Fruit fly (Drosophila melanogaster) whole organism, embryonic: ENCODE results near the gene Alp9.

Experiments used
- BEAF-32 ChIP-seq: fragments of 200-800 bp; sonication (Bioruptor generic); optimal IDR thresholded peaks from 3 replicates; lab custom pipeline; 2017; ENCODE audit warnings: missing biosample characterization, missing genetic modification characterization, mild to moderate bottlenecking, moderate library complexity, missing genetic modification reagents
- CG1024 ChIP-seq: fragments of 200-800 bp; sonication (Bioruptor generic); IDR thresholded peaks from 2 replicates; pipeline ENCODE4 v1.3.6; 2022; ENCODE audit warnings: missing biosample characterization, missing genetic modification characterization
- CG10267 ChIP-seq: fragments of 200-800 bp; sonication (Bioruptor generic); optimal IDR thresholded peaks from 2 replicates; lab custom pipeline; 2018; ENCODE audit warnings: missing biosample characterization, mild to moderate bottlenecking, missing genetic modification characterization, moderate library complexity
- CG13287 ChIP-seq: fragments of 200-800 bp; sonication (Bioruptor generic); IDR thresholded peaks from 2 replicates; pipeline ENCODE4 v1.3.6; 2022; ENCODE audit warnings: missing biosample characterization, missing genetic modification characterization; ENCODE audit not compliant: partially characterized antibody
- CG14014 ChIP-seq: fragments of 200-800 bp; sonication (Bioruptor generic); IDR thresholded peaks from 2 replicates; pipeline ENCODE4 v1.3.6; 2022; ENCODE audit warnings: missing biosample characterization, missing genetic modification characterization
- CG14050 ChIP-seq: fragments of 200-800 bp; sonication (Bioruptor generic); IDR thresholded peaks from 3 replicates; pipeline ENCODE4 v1.3.6; 2022; ENCODE audit warnings: missing biosample characterization, missing genetic modification characterization
- CG15479 ChIP-seq: fragments of 200-800 bp; sonication (Bioruptor generic); optimal IDR thresholded peaks from 3 replicates; lab custom pipeline; 2019; ENCODE audit warnings: missing biosample characterization, mild to moderate bottlenecking, missing genetic modification characterization, moderate library complexity
- CG15514 ChIP-seq: fragments of 200-800 bp; sonication (Bioruptor generic); optimal IDR thresholded peaks from 3 replicates; lab custom pipeline; 2017; ENCODE audit warnings: missing biosample characterization, missing genetic modification characterization, mild to moderate bottlenecking, moderate library complexity, missing genetic modification reagents
- CG15696 ChIP-seq: fragments of 200-800 bp; sonication (Bioruptor generic); optimal IDR thresholded peaks from 2 replicates; lab custom pipeline; 2019; ENCODE audit warnings: missing biosample characterization, mild to moderate bottlenecking, missing genetic modification characterization, moderate library complexity
- CG16813 ChIP-seq: fragments of 200-800 bp; sonication (Bioruptor generic); IDR thresholded peaks from 3 replicates; pipeline ENCODE4 v1.3.6; 2022; ENCODE audit warnings: missing biosample characterization, missing genetic modification characterization; ENCODE audit not compliant: partially characterized antibody
- CG17186 ChIP-seq: fragments of 200-800 bp; sonication (Bioruptor generic); optimal IDR thresholded peaks from 3 replicates; lab custom pipeline; 2017; ENCODE audit warnings: missing biosample characterization, missing genetic modification reagents, missing genetic modification characterization
- CG2116 ChIP-seq: fragments of 200-800 bp; sonication (Bioruptor generic); optimal IDR thresholded peaks from 3 replicates; lab custom pipeline; 2018; ENCODE audit warnings: missing biosample characterization, mild to moderate bottlenecking, missing genetic modification characterization
- CG2202 ChIP-seq: fragments of 200-800 bp; sonication (Bioruptor generic); optimal IDR thresholded peaks from 2 replicates; lab custom pipeline; 2018; ENCODE audit warnings: missing biosample characterization, mild to moderate bottlenecking, missing genetic modification characterization
- CG3726 ChIP-seq: fragments of 200-800 bp; sonication (Bioruptor generic); IDR thresholded peaks from 3 replicates; pipeline ENCODE4, ENCODE4 v1.3.6; 2022; ENCODE audit warnings: missing biosample characterization, missing genetic modification characterization
- CG3847 ChIP-seq: fragments of 200-800 bp; sonication (Bioruptor generic); IDR thresholded peaks from 2 replicates; pipeline ENCODE4 v1.3.6; 2022; ENCODE audit warnings: missing biosample characterization, missing genetic modification characterization
- CG4617 ChIP-seq: fragments of 200-800 bp; sonication (Bioruptor generic); optimal IDR thresholded peaks from 3 replicates; lab custom pipeline; 2016; ENCODE audit warnings: missing biosample characterization, missing genetic modification characterization, borderline replicate concordance
- CG5245 ChIP-seq: fragments of 200-800 bp; sonication (Bioruptor generic); optimal IDR thresholded peaks from 3 replicates; lab custom pipeline; 2016; ENCODE audit warnings: missing biosample characterization, missing genetic modification characterization
- CG6654 ChIP-seq: fragments of 200-800 bp; sonication (Bioruptor generic); optimal IDR thresholded peaks from 2 replicates; lab custom pipeline; 2017; ENCODE audit warnings: missing biosample characterization, mild to moderate bottlenecking, missing genetic modification characterization
- CG6765 ChIP-seq: fragments of 200-800 bp; sonication (Bioruptor generic); optimal IDR thresholded peaks from 3 replicates; lab custom pipeline; 2017; ENCODE audit warnings: missing biosample characterization, mild to moderate bottlenecking, missing genetic modification characterization
- CG7271 ChIP-seq: fragments of 200-800 bp; sonication (Bioruptor generic); optimal IDR thresholded peaks from 2 replicates; lab custom pipeline; 2018; ENCODE audit warnings: missing biosample characterization, mild to moderate bottlenecking, missing genetic modification characterization, moderate library complexity
- CG7357 ChIP-seq: fragments of 200-800 bp; sonication (Bioruptor generic); IDR thresholded peaks from 3 replicates; pipeline ENCODE4 v1.3.6; 2022; ENCODE audit warnings: missing biosample characterization, missing genetic modification characterization
- CG7963 ChIP-seq: fragments of 200-800 bp; sonication (Bioruptor generic); IDR thresholded peaks from 3 replicates; pipeline ENCODE4 v1.3.6; 2022; ENCODE audit warnings: missing biosample characterization, missing genetic modification characterization; ENCODE audit not compliant: partially characterized antibody
- CG8944 ChIP-seq: fragments of 200-800 bp; sonication (Bioruptor generic); optimal IDR thresholded peaks from 3 replicates; lab custom pipeline; 2016; ENCODE audit warnings: missing biosample characterization, missing genetic modification characterization
- CTCF ChIP-seq: fragments of 200-800 bp; sonication (Bioruptor generic); optimal IDR thresholded peaks from 2 replicates; lab custom pipeline; 2017; ENCODE audit warnings: missing biosample characterization, mild to moderate bottlenecking, missing genetic modification characterization, moderate library complexity
- D ChIP-seq, 2 experiments: fragments of 200-800 bp in 1 of 2; fragments of >200 bp in 1 of 2; sonication (Bioruptor generic) in 1 of 2; optimal IDR thresholded peaks; 2 replicates in 1 of 2; 3 replicates in 1 of 2; lab custom pipeline; 2017; ENCODE audit warnings: mild to moderate bottlenecking in 1 of 2, missing biosample characterization in 1 of 2, missing genetic modification characterization in 1 of 2, missing genetic modification reagents in 1 of 2
- Dll ChIP-seq: fragments of 200-800 bp; sonication (Bioruptor generic); IDR thresholded peaks from 4 replicates; pipeline ENCODE4 v1.3.6; 2022; ENCODE audit warnings: missing biosample characterization, missing genetic modification characterization; ENCODE audit not compliant: partially characterized antibody
- Dp ChIP-seq: fragments of 200-800 bp; sonication (Bioruptor generic); optimal IDR thresholded peaks from 2 replicates; lab custom pipeline; 2018; ENCODE audit warnings: missing biosample characterization, mild to moderate bottlenecking, missing genetic modification characterization, moderate library complexity
- Ets65A ChIP-seq: fragments of 200-800 bp; sonication (Bioruptor generic); peaks from one replicate; lab custom pipeline; 2016; ENCODE audit warnings: missing biosample characterization, missing genetic modification characterization
- Ets97D ChIP-seq: fragments of 200-800 bp; sonication (Bioruptor generic); optimal IDR thresholded peaks from 3 replicates; lab custom pipeline; 2016; ENCODE audit warnings: missing biosample characterization, missing genetic modification characterization
- HLH4C ChIP-seq: fragments of 200-800 bp; sonication (Bioruptor generic); IDR thresholded peaks from 3 replicates; pipeline ENCODE4 v1.3.6; 2022; ENCODE audit warnings: missing biosample characterization, missing genetic modification characterization; ENCODE audit not compliant: partially characterized antibody
- Hsf ChIP-seq: fragments of 200-800 bp; sonication (Bioruptor generic); optimal IDR thresholded peaks from 3 replicates; lab custom pipeline; 2016; ENCODE audit warnings: missing biosample characterization, missing genetic modification characterization
- MBD-R2 ChIP-seq: fragments of 200-800 bp; sonication (Bioruptor generic); IDR thresholded peaks from 2 replicates; pipeline ENCODE4 v1.3.6; 2022; ENCODE audit warnings: missing biosample characterization, missing genetic modification characterization
- Oaz ChIP-seq: fragments of 200-800 bp; sonication (Bioruptor generic); IDR thresholded peaks from 2 replicates; pipeline ENCODE4 v1.3.6; 2022; ENCODE audit warnings: missing biosample characterization, missing genetic modification characterization
- Oli ChIP-seq: fragments of 200-800 bp; sonication (Bioruptor generic); optimal IDR thresholded peaks from 2 replicates; lab custom pipeline; 2018; ENCODE audit warnings: missing biosample characterization, mild to moderate bottlenecking, missing genetic modification characterization, moderate library complexity
- Six4 ChIP-seq: fragments of 200-800 bp; sonication (Bioruptor generic); optimal IDR thresholded peaks from 2 replicates; lab custom pipeline; 2016; ENCODE audit warnings: missing biosample characterization, missing genetic modification characterization
- Xbp1 ChIP-seq: fragments of 200-800 bp; sonication (Bioruptor generic); optimal IDR thresholded peaks from 3 replicates; lab custom pipeline; 2016; ENCODE audit warnings: missing biosample characterization, mild to moderate bottlenecking, missing genetic modification characterization
- abd-A ChIP-seq: fragments of 200-800 bp; sonication (Bioruptor generic); optimal IDR thresholded peaks from 3 replicates; lab custom pipeline; 2019; ENCODE audit warnings: missing biosample characterization, mild to moderate bottlenecking, missing genetic modification characterization, moderate library complexity
- ara ChIP-seq: fragments of 200-800 bp; sonication (Bioruptor generic); IDR thresholded peaks from 2 replicates; pipeline ENCODE4 v1.3.6; 2022; ENCODE audit warnings: missing biosample characterization, missing genetic modification characterization
- bab2 ChIP-seq: fragments of 200-800 bp; sonication (Bioruptor generic); optimal IDR thresholded peaks from 2 replicates; lab custom pipeline; 2016; ENCODE audit warnings: missing biosample characterization, missing genetic modification characterization
- br ChIP-seq: fragments of >200 bp; optimal IDR thresholded peaks from 2 replicates; lab custom pipeline; 2017
- hb ChIP-seq: fragments of 200-800 bp; sonication (Bioruptor generic); IDR thresholded peaks from 3 replicates; pipeline ENCODE4 v1.3.6; 2022; ENCODE audit warnings: missing biosample characterization, missing genetic modification characterization; ENCODE audit not compliant: partially characterized antibody
- inv ChIP-seq: fragments of 200-800 bp; sonication (Bioruptor generic); IDR thresholded peaks from 2 replicates; pipeline ENCODE4 v1.3.6; 2022; ENCODE audit warnings: missing biosample characterization, missing genetic modification characterization; ENCODE audit not compliant: partially characterized antibody
- klu ChIP-seq: fragments of 200-800 bp; sonication (Bioruptor generic); IDR thresholded peaks from 2 replicates; pipeline ENCODE4 v1.3.6; 2022; ENCODE audit warnings: missing biosample characterization, missing genetic modification characterization
- sens ChIP-seq: fragments of 200-800 bp; sonication (Bioruptor generic); peaks from one replicate; lab custom pipeline; 2016; ENCODE audit warnings: missing biosample characterization, missing genetic modification characterization
- shn ChIP-seq: fragments of 200-800 bp; sonication (Bioruptor generic); optimal IDR thresholded peaks from 3 replicates; lab custom pipeline; 2016; ENCODE audit warnings: missing biosample characterization, missing genetic modification characterization
- stwl ChIP-seq: fragments of 200-800 bp; sonication (Bioruptor generic); optimal IDR thresholded peaks from 3 replicates; lab custom pipeline; 2018; ENCODE audit warnings: missing biosample characterization, mild to moderate bottlenecking, missing genetic modification characterization, moderate library complexity
- sug ChIP-seq: fragments of 200-800 bp; optimal IDR thresholded peaks from 2 replicates; lab custom pipeline; 2019; ENCODE audit warnings: missing biosample characterization, mild to moderate bottlenecking, missing genetic modification characterization, moderate library complexity
- toy ChIP-seq: fragments of 200-800 bp; sonication (Bioruptor generic); IDR thresholded peaks from 2 replicates; pipeline ENCODE4 v1.3.6; 2022; ENCODE audit warnings: missing biosample characterization, missing genetic modification characterization
- unpg ChIP-seq: fragments of 200-800 bp; sonication (Bioruptor generic); optimal IDR thresholded peaks from 3 replicates; lab custom pipeline; 2018; ENCODE audit warnings: missing biosample characterization, mild to moderate bottlenecking, missing genetic modification characterization, moderate library complexity
- zen ChIP-seq: fragments of 200-800 bp; sonication (Bioruptor generic); optimal IDR thresholded peaks from 3 replicates; lab custom pipeline; 2018; ENCODE audit warnings: missing biosample characterization, mild to moderate bottlenecking, missing genetic modification characterization, moderate library complexity

The Alp9 gene

dm6 chr3L:5565051-5565688 lies 30.2 kb upstream of the Alp9 start, which contains the start of gene bc10 (continued):
- TF ChIP-seq Dp (GFP tag; lab: Kevin White, UChicago), result peak; percentile 98
- TF ChIP-seq CG17186, result peak; percentile 72
- TF ChIP-seq CG13287, result peak; percentile 92
- peak; percentile 82 for TF ChIP-seq CG16813 (GFP tag; lab: Robert Waterston, UW)
- TF ChIP-seq hb (GFP tag; lab: Robert Waterston, UW), result peak; percentile 69; the same call in 2 of the 3 replicates
- peak; percentile 32 for TF ChIP-seq D (optimal IDR thresholded peaks at IDR 0.05; lab: Kevin White, UChicago)
- no peak for TF ChIP-seq D (GFP tag; optimal IDR thresholded peaks at IDR 0.05; lab: Kevin White, UChicago)
- peak; percentile 100 for TF ChIP-seq CG15514 (GFP tag; lab: Kevin White, UChicago)
- TF ChIP-seq inv, result peak; percentile 81
- no peak for TF ChIP-seq unpg (GFP tag; lab: Kevin White, UChicago)
- no peak for TF ChIP-seq CG15479 (GFP tag; lab: Kevin White, UChicago)
- no peak for TF ChIP-seq br
- TF ChIP-seq CG4617 (GFP tag; lab: Kevin White, UChicago), result peak; percentile 75
- no peak for TF ChIP-seq abd-A (tag; lab: Kevin White, UChicago)
- no peak for TF ChIP-seq CG6654 (GFP tag; lab: Kevin White, UChicago)
- TF ChIP-seq CTCF, result no peak
- TF ChIP-seq zen (tag; lab: Kevin White, UChicago), result peak; percentile 74
- peak; percentile 61 for TF ChIP-seq CG2116
- TF ChIP-seq klu (GFP tag; lab: Robert Waterston, UW), result no peak
- TF ChIP-seq bab2 (GFP tag; lab: Kevin White, UChicago), result no peak
- no peak for TF ChIP-seq ara
- peak; percentile 85 for TF ChIP-seq Dll (GFP tag; lab: Robert Waterston, UW)
- peak; percentile 56 for TF ChIP-seq stwl
- TF ChIP-seq MBD-R2, result peak; percentile 65
- no peak for TF ChIP-seq CG15696 (tag; lab: Kevin White, UChicago)
- no peak for TF ChIP-seq toy (GFP tag; lab: Robert Waterston, UW)
- no peak for TF ChIP-seq CG1024
- TF ChIP-seq CG6765 (GFP tag; lab: Kevin White, UChicago), result no peak
- no peak for TF ChIP-seq CG14050 (GFP tag; lab: Robert Waterston, UW)
- TF ChIP-seq Oli (tag; lab: Kevin White, UChicago), result no peak
- TF ChIP-seq shn, result no peak
- no peak for TF ChIP-seq CG14014 (GFP tag; lab: Robert Waterston, UW)
- TF ChIP-seq Xbp1 (GFP tag; lab: Kevin White, UChicago), result no peak
- TF ChIP-seq Oaz (GFP tag; lab: Robert Waterston, UW), result no peak
- peak; percentile 10 for TF ChIP-seq CG10267
- TF ChIP-seq Ets97D (GFP tag; lab: Kevin White, UChicago), result peak; percentile 1
- peak; percentile 87 for TF ChIP-seq BEAF-32 (GFP tag; lab: Kevin White, UChicago)
- TF ChIP-seq CG5245 (GFP tag; lab: Kevin White, UChicago), result no peak
- no peak for TF ChIP-seq Ets65A
- peak; percentile 44 for TF ChIP-seq sug (tag; lab: Kevin White, UChicago)
- TF ChIP-seq sens (GFP tag; lab: Kevin White, UChicago), result peak; percentile 28
- peak; percentile 78; the same call in 2 of the 3 replicates for TF ChIP-seq HLH4C (GFP tag; lab: Robert Waterston, UW)
- TF ChIP-seq CG7357 (GFP tag; lab: Robert Waterston, UW), result no peak
- TF ChIP-seq CG7271 (tag; lab: Kevin White, UChicago), result no peak
- 0 out of 2 replicates have a peak, but pooled peaks have one; percentile 26 for TF ChIP-seq CG3847 (GFP tag; lab: Robert Waterston, UW)
- TF ChIP-seq Hsf (GFP tag; lab: Kevin White, UChicago), result no peak
- TF ChIP-seq CG3726 (GFP tag; lab: Robert Waterston, UW), result no peak
- no peak for TF ChIP-seq CG2202 (tag; lab: Kevin White, UChicago)
- peak; percentile 42; the same call in 2 of the 3 replicates for TF ChIP-seq CG7963 (GFP tag; lab: Robert Waterston, UW)
- no peak for TF ChIP-seq Six4 (GFP tag; lab: Kevin White, UChicago)
- TF ChIP-seq CG8944, result no peak
